Fruit fly (Drosophila melanogaster) whole organism, embryonic: ENCODE measurements around the gene cup.

ENCODE experiments used
- Atf6 ChIP-seq: fragments of 200-800 bp; sonication (Bioruptor generic); IDR thresholded peaks from 2 replicates; pipeline ENCODE4 v1.3.6; 2022; ENCODE audit warnings: missing biosample characterization, missing genetic modification characterization
- CG10366 ChIP-seq: fragments of 200-800 bp; sonication (Bioruptor generic); IDR thresholded peaks from 2 replicates; pipeline ENCODE4 v1.3.6; 2022; ENCODE audit warnings: missing biosample characterization, missing genetic modification characterization
- CG10654 ChIP-seq: fragments of 200-800 bp; sonication (Bioruptor generic); optimal IDR thresholded peaks from 2 replicates; lab custom pipeline; 2016; ENCODE audit warnings: missing biosample characterization, missing genetic modification characterization
- CG10959 ChIP-seq: fragments of 200-800 bp; sonication (Bioruptor generic); IDR thresholded peaks from 2 replicates; pipeline ENCODE4 v1.3.6; 2022; ENCODE audit warnings: missing biosample characterization, missing genetic modification characterization
- CG11695 ChIP-seq: fragments of 200-800 bp; sonication (Bioruptor generic); IDR thresholded peaks from 3 replicates; pipeline ENCODE4 v1.3.6; 2022; ENCODE audit warnings: missing biosample characterization, missing genetic modification characterization
- CG11696 ChIP-seq: fragments of 200-800 bp; sonication (Bioruptor generic); IDR thresholded peaks from 2 replicates; pipeline ENCODE4 v1.3.6; 2022; ENCODE audit warnings: missing biosample characterization, missing genetic modification characterization
- CG13424 ChIP-seq: fragments of 200-800 bp; sonication (Bioruptor generic); optimal IDR thresholded peaks from 2 replicates; lab custom pipeline; 2019; ENCODE audit warnings: missing biosample characterization, mild to moderate bottlenecking, missing genetic modification characterization, moderate library complexity
- CG14441 ChIP-seq: fragments of 200-800 bp; sonication (Bioruptor generic); IDR thresholded peaks from 2 replicates; pipeline ENCODE4 v1.3.6; 2022; ENCODE audit warnings: missing biosample characterization, missing genetic modification characterization
- CG15514 ChIP-seq: fragments of 200-800 bp; sonication (Bioruptor generic); optimal IDR thresholded peaks from 3 replicates; lab custom pipeline; 2017; ENCODE audit warnings: missing biosample characterization, missing genetic modification characterization, mild to moderate bottlenecking, moderate library complexity, missing genetic modification reagents
- CG16779 ChIP-seq: fragments of 200-800 bp; sonication (Bioruptor generic); IDR thresholded peaks from 2 replicates; pipeline ENCODE4 v1.3.6; 2022; ENCODE audit warnings: missing biosample characterization, missing genetic modification characterization
- CG16813 ChIP-seq: fragments of 200-800 bp; sonication (Bioruptor generic); IDR thresholded peaks from 3 replicates; pipeline ENCODE4 v1.3.6; 2022; ENCODE audit warnings: missing biosample characterization, missing genetic modification characterization; ENCODE audit not compliant: partially characterized antibody
- CG31388 ChIP-seq: fragments of 200-800 bp; sonication (Bioruptor generic); optimal IDR thresholded peaks from 2 replicates; lab custom pipeline; 2016; ENCODE audit warnings: missing biosample characterization, missing genetic modification characterization
- CG6683 ChIP-seq: fragments of 200-800 bp; sonication (Bioruptor generic); optimal IDR thresholded peaks from 2 replicates; lab custom pipeline; 2017; ENCODE audit warnings: missing biosample characterization, mild to moderate bottlenecking, missing genetic modification characterization, missing genetic modification reagents
- CG7963 ChIP-seq: fragments of 200-800 bp; sonication (Bioruptor generic); IDR thresholded peaks from 3 replicates; pipeline ENCODE4 v1.3.6; 2022; ENCODE audit warnings: missing biosample characterization, missing genetic modification characterization; ENCODE audit not compliant: partially characterized antibody
- CG8924 ChIP-seq: fragments of 200-800 bp; optimal IDR thresholded peaks from 3 replicates; lab custom pipeline; 2019; ENCODE audit warnings: missing biosample characterization, mild to moderate bottlenecking, missing genetic modification characterization, moderate library complexity
- CoRest ChIP-seq: fragments of 200-800 bp; sonication (Bioruptor generic); optimal IDR thresholded peaks from 3 replicates; lab custom pipeline; 2018; ENCODE audit warnings: missing biosample characterization, mild to moderate bottlenecking, missing genetic modification characterization, moderate library complexity
- D19A ChIP-seq: fragments of 200-800 bp; optimal IDR thresholded peaks from 3 replicates; lab custom pipeline; 2019; ENCODE audit warnings: missing biosample characterization, mild to moderate bottlenecking, missing genetic modification characterization, moderate library complexity
- H15 ChIP-seq: fragments of 200-800 bp; sonication (Bioruptor generic); IDR thresholded peaks from 3 replicates; pipeline ENCODE4 v1.3.6; 2022; ENCODE audit warnings: missing biosample characterization, missing genetic modification characterization
- H2.0 ChIP-seq: fragments of 200-800 bp; sonication (Bioruptor generic); IDR thresholded peaks from 2 replicates; pipeline ENCODE4 v1.3.6; 2022; ENCODE audit warnings: missing biosample characterization, missing genetic modification characterization
- Hey ChIP-seq: fragments of 200-800 bp; sonication (Bioruptor generic); optimal IDR thresholded peaks from 3 replicates; lab custom pipeline; 2018; ENCODE audit warnings: missing biosample characterization, mild to moderate bottlenecking, missing genetic modification characterization
- Jarid2 ChIP-seq: fragments of 200-800 bp; sonication (Bioruptor generic); optimal IDR thresholded peaks from 3 replicates; lab custom pipeline; 2017; ENCODE audit warnings: mild to moderate bottlenecking, missing biosample characterization, missing genetic modification reagents, missing genetic modification characterization
- Med ChIP-seq: fragments of 200-800 bp; sonication (Bioruptor generic); peaks from one replicate; lab custom pipeline; 2016; ENCODE audit warnings: missing biosample characterization, missing genetic modification characterization, mild to moderate bottlenecking, inconsistent platforms, moderate library complexity
- NC2α ChIP-seq: fragments of 200-800 bp; sonication (Bioruptor generic); optimal IDR thresholded peaks from 2 replicates; lab custom pipeline; 2016; ENCODE audit warnings: missing biosample characterization, missing genetic modification characterization
- Pdp1 ChIP-seq, 2 experiments: fragments of 200-800 bp; sonication (Bioruptor generic); optimal IDR thresholded peaks; 3 replicates each; lab custom pipeline; 2016; ENCODE audit warnings: missing biosample characterization in 2 of 2, missing genetic modification characterization in 2 of 2, mild to moderate bottlenecking in 1 of 2, moderate library complexity in 1 of 2
- Tbp ChIP-seq: fragments of >200 bp; optimal IDR thresholded peaks from 2 replicates; lab custom pipeline; 2018; ENCODE audit warnings: missing biosample characterization, missing genetic modification characterization
- cg ChIP-seq: fragments of 200-800 bp; sonication (Bioruptor generic); optimal IDR thresholded peaks from 3 replicates; lab custom pipeline; 2019; ENCODE audit warnings: missing biosample characterization, mild to moderate bottlenecking, missing genetic modification characterization, moderate library complexity
- ci ChIP-seq: fragments of 200-800 bp; sonication (Bioruptor generic); IDR thresholded peaks from 3 replicates; pipeline ENCODE4 v1.3.6; 2022; ENCODE audit warnings: missing biosample characterization, missing genetic modification characterization
- cwo ChIP-seq: fragments of 200-800 bp; sonication (Bioruptor generic); optimal IDR thresholded peaks from 3 replicates; lab custom pipeline; 2017; ENCODE audit warnings: missing biosample characterization, missing genetic modification characterization, mild to moderate bottlenecking, moderate library complexity, missing genetic modification reagents
- ems ChIP-seq: fragments of 200-800 bp; sonication (Bioruptor generic); optimal IDR thresholded peaks from 3 replicates; lab custom pipeline; 2016; ENCODE audit warnings: missing biosample characterization, missing genetic modification characterization
- grn ChIP-seq: fragments of 200-800 bp; sonication (Bioruptor generic); optimal IDR thresholded peaks from 3 replicates; lab custom pipeline; 2017; ENCODE audit warnings: missing biosample characterization, missing genetic modification characterization
- h ChIP-seq: fragments of >200 bp; optimal IDR thresholded peaks from 2 replicates; lab custom pipeline; 2017
- nmo ChIP-seq: fragments of 200-800 bp; sonication (Bioruptor generic); optimal IDR thresholded peaks from 2 replicates; lab custom pipeline; 2018; ENCODE audit warnings: missing biosample characterization, mild to moderate bottlenecking, missing genetic modification characterization, moderate library complexity
- run ChIP-seq: fragments of 200-800 bp; sonication (Bioruptor generic); optimal IDR thresholded peaks from 3 replicates; lab custom pipeline; 2018; ENCODE audit warnings: missing biosample characterization, mild to moderate bottlenecking, missing genetic modification characterization
- scrt ChIP-seq: fragments of 200-800 bp; sonication (Bioruptor generic); optimal IDR thresholded peaks from 2 replicates; lab custom pipeline; 2018; ENCODE audit warnings: missing biosample characterization, mild to moderate bottlenecking, missing genetic modification characterization, moderate library complexity
- sens ChIP-seq: fragments of 200-800 bp; sonication (Bioruptor generic); peaks from one replicate; lab custom pipeline; 2016; ENCODE audit warnings: missing biosample characterization, missing genetic modification characterization
- slbo ChIP-seq: fragments of 200-800 bp; sonication (Bioruptor generic); IDR thresholded peaks from 2 replicates; pipeline ENCODE4 v1.3.6; 2022; ENCODE audit warnings: missing biosample characterization, missing genetic modification characterization
- slp2 ChIP-seq: fragments of 200-800 bp; sonication (Bioruptor generic); optimal IDR thresholded peaks from 2 replicates; lab custom pipeline; 2016; ENCODE audit warnings: missing biosample characterization, missing genetic modification characterization
- tio ChIP-seq: fragments of 200-800 bp; sonication (Bioruptor generic); optimal IDR thresholded peaks from 2 replicates; lab custom pipeline; 2017; ENCODE audit warnings: missing biosample characterization, missing genetic modification characterization, inconsistent platforms
- trem ChIP-seq: fragments of 200-800 bp; optimal IDR thresholded peaks from 3 replicates; lab custom pipeline; 2019; ENCODE audit warnings: missing biosample characterization, mild to moderate bottlenecking, missing genetic modification characterization, moderate library complexity
- vvl ChIP-seq: fragments of 200-800 bp; sonication (Bioruptor generic); IDR thresholded peaks from 2 replicates; pipeline ENCODE4 v1.3.6; 2022; ENCODE audit warnings: missing biosample characterization, missing genetic modification characterization
- zfh1 ChIP-seq: fragments of 200-800 bp; sonication (Bioruptor generic); IDR thresholded peaks from 3 replicates; pipeline ENCODE4 v1.3.6; 2022; ENCODE audit warnings: missing biosample characterization, missing genetic modification characterization

cup gene

DNA sequence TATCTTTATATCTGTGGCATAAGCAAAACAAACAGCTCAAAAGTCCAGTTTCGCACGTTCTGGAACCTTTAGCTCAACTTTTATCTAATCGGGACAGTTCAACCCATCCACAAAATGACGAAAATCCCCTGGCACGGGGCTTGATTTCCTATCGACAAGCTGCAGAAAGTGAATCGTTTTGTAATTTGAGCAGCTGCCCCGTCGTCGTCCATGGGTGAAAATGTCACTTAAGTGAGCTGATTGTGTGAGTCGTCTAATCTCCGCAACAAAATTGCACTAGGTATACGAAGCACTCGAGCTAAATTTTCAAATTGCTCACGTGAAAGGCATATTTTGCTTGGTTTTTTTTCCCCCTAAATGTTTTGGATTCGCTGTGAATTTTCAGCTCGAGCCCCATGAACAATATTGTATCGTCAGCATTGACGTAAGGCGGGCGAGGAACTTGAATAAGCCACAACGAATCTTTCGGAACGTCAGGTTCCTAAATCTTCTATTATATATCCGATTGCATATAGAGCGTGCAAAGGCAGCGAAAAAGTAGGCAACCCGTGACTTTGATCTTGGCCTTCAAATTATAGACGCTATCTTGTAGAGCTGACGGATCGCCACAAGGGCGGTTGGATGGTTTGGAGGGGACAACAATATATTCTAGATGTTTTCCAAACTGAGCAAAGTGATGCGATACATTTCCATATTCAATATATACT, 49.1 kb upstream of the cup start:
- peak; percentile 57 for TF ChIP-seq Hey (tag; lab: Kevin White, UChicago)
- TF ChIP-seq CG15514 (GFP tag; lab: Kevin White, UChicago) = no peak
- TF ChIP-seq CG7963 = no peak
- peak; percentile 52 for TF ChIP-seq sens
- TF ChIP-seq CG11695 (GFP tag; lab: Robert Waterston, UW) = no peak
- peak; percentile 4 for TF ChIP-seq cwo (GFP tag; lab: Kevin White, UChicago)
- no peak for TF ChIP-seq Jarid2
- peak; percentile 7 for TF ChIP-seq Med (GFP tag; lab: Kevin White, UChicago)
- TF ChIP-seq Pdp1 (GFP tag; optimal IDR thresholded peaks at IDR 0.05; lab: Kevin White, UChicago) = peak in 1 of 2 experiments; percentile 19
- no peak for TF ChIP-seq CG6683
- TF ChIP-seq slp2 = no peak
- no peak for TF ChIP-seq NC2α (GFP tag; lab: Kevin White, UChicago)
- TF ChIP-seq, all 482 proteins: peak for 5

DNA sequence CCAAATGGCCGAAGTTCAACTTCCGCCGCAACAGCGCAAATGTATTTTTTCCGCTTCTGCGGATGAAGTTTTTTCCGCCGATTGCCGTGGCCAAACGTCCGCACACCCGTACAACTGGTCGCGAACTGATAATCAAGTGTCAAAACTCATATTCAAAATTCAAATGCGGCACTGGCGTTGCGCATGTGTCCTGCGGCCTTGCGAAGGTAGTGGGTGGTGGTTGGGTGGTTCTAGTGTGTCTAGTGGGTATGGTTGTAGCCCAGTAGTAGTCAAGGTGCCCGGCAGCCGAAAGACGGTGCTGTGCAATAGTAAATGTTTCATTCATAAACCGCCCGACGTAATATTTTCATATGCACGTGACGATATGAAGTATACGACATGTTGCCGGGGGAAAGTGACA, 41.9 kb upstream of the cup start, which contains the start of gene DIP-iota:
TSS of gene DIP-iota (minus strand) at position 101 of the 400 bp plus-strand sequence.
- TF ChIP-seq CG14441 (GFP tag; lab: Robert Waterston, UW) = no peak
- no peak for TF ChIP-seq D19A (tag; lab: Kevin White, UChicago)
- no peak for TF ChIP-seq grn (GFP tag; lab: Kevin White, UChicago)
- TF ChIP-seq trem (tag; lab: Kevin White, UChicago) = no peak
- no peak for TF ChIP-seq tio (GFP tag; lab: Kevin White, UChicago)
- TF ChIP-seq CG10366 (GFP tag; lab: Robert Waterston, UW) = no peak
- TF ChIP-seq Atf6 = no peak
- no peak for TF ChIP-seq CG16779 (GFP tag; lab: Robert Waterston, UW)
- no peak for TF ChIP-seq ems
- no peak for TF ChIP-seq CG8924
- no peak for TF ChIP-seq zfh1 (GFP tag; lab: Robert Waterston, UW)
- TF ChIP-seq scrt = no peak

DNA sequence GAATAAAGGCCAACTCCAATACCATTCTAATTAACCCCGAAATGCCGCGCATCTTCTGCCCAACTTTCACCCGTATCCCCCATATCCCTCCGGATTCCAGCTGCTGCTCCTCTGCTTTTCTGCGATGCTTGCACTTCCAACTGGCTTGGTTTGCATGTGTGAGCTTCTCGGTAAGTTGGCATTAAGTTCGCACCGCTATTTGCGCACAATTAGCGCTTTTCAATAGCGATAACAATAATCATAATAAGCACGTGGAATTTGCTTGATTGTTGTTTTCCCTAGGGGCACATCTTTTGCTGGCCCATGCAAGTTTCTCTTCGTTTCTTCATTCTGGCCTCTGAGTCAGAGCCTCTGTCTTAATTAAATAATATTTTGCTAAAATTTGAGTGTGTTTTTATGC, 41.4 kb upstream of the cup start:
- TF ChIP-seq Tbp (no peak), H2.0 (GFP tag; lab: Robert Waterston, UW) (no peak), H15 (GFP tag; lab: Robert Waterston, UW) (no peak), nmo (GFP tag; lab: Kevin White, UChicago) (no peak), CoRest (tag; lab: Kevin White, UChicago) (no peak), cg (GFP tag; lab: Kevin White, UChicago) (no peak), CG13424 (tag; lab: Kevin White, UChicago) (no peak), run (tag; lab: Kevin White, UChicago) (no peak), ci (GFP tag; lab: Robert Waterston, UW) (no peak), CG16813 (no peak), slbo (no peak), CG11696 (no peak), h (no peak), vvl (GFP tag; lab: Robert Waterston, UW) (no peak), CG10959 (no peak), CG31388 (GFP tag; lab: Kevin White, UChicago) (no peak), CG10654 (GFP tag; lab: Kevin White, UChicago) (no peak)
